Fruit fly (Drosophila melanogaster) whole organism, embryonic: ENCODE measurements around the gene sima.

Source experiments
- Atf3 ChIP-seq: fragments of 200-800 bp; sonication (Bioruptor generic); optimal IDR thresholded peaks from 3 replicates; lab custom pipeline; 2016; ENCODE audit warnings: missing biosample characterization, missing genetic modification characterization
- CG10147 ChIP-seq: fragments of 200-800 bp; sonication (Bioruptor generic); optimal IDR thresholded peaks from 2 replicates; lab custom pipeline; 2019; ENCODE audit warnings: missing biosample characterization, mild to moderate bottlenecking, missing genetic modification characterization, moderate library complexity
- CG10267 ChIP-seq: fragments of 200-800 bp; sonication (Bioruptor generic); optimal IDR thresholded peaks from 2 replicates; lab custom pipeline; 2018; ENCODE audit warnings: missing biosample characterization, mild to moderate bottlenecking, missing genetic modification characterization, moderate library complexity
- CG12219 ChIP-seq: fragments of 200-800 bp; sonication (Bioruptor generic); optimal IDR thresholded peaks from 3 replicates; lab custom pipeline; 2018; ENCODE audit warnings: missing biosample characterization, mild to moderate bottlenecking, missing genetic modification characterization
- CG12391 ChIP-seq: fragments of 200-800 bp; sonication (Bioruptor generic); optimal IDR thresholded peaks from 3 replicates; lab custom pipeline; 2018; ENCODE audit warnings: missing biosample characterization, mild to moderate bottlenecking, missing genetic modification characterization, moderate library complexity
- CG12659 ChIP-seq: fragments of 200-800 bp; sonication (Bioruptor generic); optimal IDR thresholded peaks from 3 replicates; lab custom pipeline; 2017; ENCODE audit warnings: mild to moderate bottlenecking, missing biosample characterization, missing genetic modification reagents, missing genetic modification characterization
- CG13894 ChIP-seq: fragments of 200-800 bp; sonication (Bioruptor generic); optimal IDR thresholded peaks from 3 replicates; lab custom pipeline; 2018; ENCODE audit warnings: missing biosample characterization, mild to moderate bottlenecking, missing genetic modification characterization, moderate library complexity
- CG14441 ChIP-seq: fragments of 200-800 bp; sonication (Bioruptor generic); IDR thresholded peaks from 2 replicates; pipeline ENCODE4 v1.3.6; 2022; ENCODE audit warnings: missing biosample characterization, missing genetic modification characterization
- CG1647 ChIP-seq: fragments of 200-800 bp; sonication (Bioruptor generic); optimal IDR thresholded peaks from 3 replicates; lab custom pipeline; 2016; ENCODE audit warnings: missing biosample characterization, missing genetic modification characterization
- CG17186 ChIP-seq: fragments of 200-800 bp; sonication (Bioruptor generic); optimal IDR thresholded peaks from 3 replicates; lab custom pipeline; 2017; ENCODE audit warnings: missing biosample characterization, missing genetic modification reagents, missing genetic modification characterization
- CG17568 ChIP-seq: fragments of 200-800 bp; sonication (Bioruptor generic); optimal IDR thresholded peaks from 2 replicates; lab custom pipeline; 2018; ENCODE audit warnings: missing biosample characterization, mild to moderate bottlenecking, missing genetic modification characterization, moderate library complexity
- CG17612 ChIP-seq: fragments of 200-800 bp; sonication (Bioruptor generic); IDR thresholded peaks from 2 replicates; pipeline ENCODE4 v1.3.6; 2022; ENCODE audit warnings: missing biosample characterization, missing genetic modification characterization
- CG2129 ChIP-seq: fragments of 200-800 bp; sonication (Bioruptor generic); IDR thresholded peaks from 2 replicates; pipeline ENCODE4 v1.3.6; 2022; ENCODE audit warnings: missing biosample characterization, missing genetic modification characterization; ENCODE audit not compliant: partially characterized antibody
- CG30020 ChIP-seq: fragments of 200-800 bp; optimal IDR thresholded peaks from 2 replicates; lab custom pipeline; 2019; ENCODE audit warnings: missing biosample characterization, mild to moderate bottlenecking, missing genetic modification characterization, moderate library complexity
- CG3065 ChIP-seq: fragments of 200-800 bp; sonication (Bioruptor generic); optimal IDR thresholded peaks from 2 replicates; lab custom pipeline; 2016; ENCODE audit warnings: missing biosample characterization, missing genetic modification characterization
- CG32532 ChIP-seq: fragments of 200-800 bp; sonication (Bioruptor generic); IDR thresholded peaks from 2 replicates; pipeline ENCODE4 v1.3.6; 2022; ENCODE audit warnings: missing biosample characterization, missing genetic modification characterization
- CG34224 ChIP-seq: fragments of 200-800 bp; sonication (Bioruptor generic); IDR thresholded peaks from 3 replicates; pipeline ENCODE4 v1.3.6; 2022; ENCODE audit warnings: missing biosample characterization, missing genetic modification characterization; ENCODE audit not compliant: partially characterized antibody
- CG6175 ChIP-seq: fragments of 200-800 bp; sonication (Bioruptor generic); IDR thresholded peaks from 3 replicates; pipeline ENCODE4 v1.3.6; 2022; ENCODE audit warnings: missing biosample characterization, missing genetic modification characterization
- CG7271 ChIP-seq: fragments of 200-800 bp; sonication (Bioruptor generic); optimal IDR thresholded peaks from 2 replicates; lab custom pipeline; 2018; ENCODE audit warnings: missing biosample characterization, mild to moderate bottlenecking, missing genetic modification characterization, moderate library complexity
- CG7786 ChIP-seq: fragments of 200-800 bp; sonication (Bioruptor generic); optimal IDR thresholded peaks from 2 replicates; lab custom pipeline; 2016; ENCODE audit warnings: missing biosample characterization, missing genetic modification characterization
- CG8290 ChIP-seq, 3 experiments: fragments of 200-800 bp; sonication (Bioruptor generic); optimal IDR thresholded peaks; 2 replicates each; lab custom pipeline; 2016 to 2019; ENCODE audit warnings: missing biosample characterization in 3 of 3, missing genetic modification characterization in 3 of 3, mild to moderate bottlenecking in 2 of 3, moderate library complexity in 1 of 3
- CG9437 ChIP-seq: fragments of 200-800 bp; sonication (Bioruptor generic); optimal IDR thresholded peaks from 2 replicates; lab custom pipeline; 2018; ENCODE audit warnings: missing biosample characterization, mild to moderate bottlenecking, missing genetic modification characterization
- Dip2 ChIP-seq: fragments of 200-800 bp; sonication (Bioruptor generic); IDR thresholded peaks from 2 replicates; pipeline ENCODE4 v1.3.6; 2022; ENCODE audit warnings: missing biosample characterization, missing genetic modification characterization
- Doc3 ChIP-seq: fragments of 200-800 bp; sonication (Bioruptor generic); IDR thresholded peaks from 3 replicates; pipeline ENCODE4 v1.3.6; 2022; ENCODE audit warnings: missing biosample characterization, missing genetic modification characterization; ENCODE audit not compliant: partially characterized antibody
- Dp ChIP-seq: fragments of 200-800 bp; sonication (Bioruptor generic); optimal IDR thresholded peaks from 2 replicates; lab custom pipeline; 2018; ENCODE audit warnings: missing biosample characterization, mild to moderate bottlenecking, missing genetic modification characterization, moderate library complexity
- HLH4C ChIP-seq: fragments of 200-800 bp; sonication (Bioruptor generic); IDR thresholded peaks from 3 replicates; pipeline ENCODE4 v1.3.6; 2022; ENCODE audit warnings: missing biosample characterization, missing genetic modification characterization; ENCODE audit not compliant: partially characterized antibody
- Hand ChIP-seq: fragments of 200-800 bp; sonication (Bioruptor generic); optimal IDR thresholded peaks from 2 replicates; lab custom pipeline; 2017; ENCODE audit warnings: mild to moderate bottlenecking, missing biosample characterization, missing genetic modification reagents, missing genetic modification characterization
- Hr39 ChIP-seq: fragments of >200 bp; optimal IDR thresholded peaks from 2 replicates; lab custom pipeline; 2017
- Mad ChIP-seq: fragments of 200-800 bp; sonication (Bioruptor generic); optimal IDR thresholded peaks from 2 replicates; lab custom pipeline; 2016; ENCODE audit warnings: missing biosample characterization, missing genetic modification characterization
- NC2α ChIP-seq: fragments of 200-800 bp; sonication (Bioruptor generic); optimal IDR thresholded peaks from 2 replicates; lab custom pipeline; 2016; ENCODE audit warnings: missing biosample characterization, missing genetic modification characterization
- Six4 ChIP-seq: fragments of 200-800 bp; sonication (Bioruptor generic); optimal IDR thresholded peaks from 2 replicates; lab custom pipeline; 2016; ENCODE audit warnings: missing biosample characterization, missing genetic modification characterization
- Sry-δ ChIP-seq: fragments of 200-800 bp; sonication (Bioruptor generic); optimal IDR thresholded peaks from 2 replicates; lab custom pipeline; 2016; ENCODE audit warnings: missing biosample characterization, missing genetic modification characterization
- YL-1 ChIP-seq: fragments of 200-800 bp; sonication (Bioruptor generic); optimal IDR thresholded peaks from 3 replicates; lab custom pipeline; 2017; ENCODE audit warnings: missing biosample characterization, mild to moderate bottlenecking, missing genetic modification characterization
- cas ChIP-seq: fragments of 200-800 bp; sonication (Bioruptor generic); IDR thresholded peaks from 2 replicates; pipeline ENCODE4 v1.3.6; 2022; ENCODE audit warnings: missing biosample characterization, missing genetic modification characterization
- chn ChIP-seq: fragments of 200-800 bp; sonication (Bioruptor generic); optimal IDR thresholded peaks from 2 replicates; lab custom pipeline; 2016; ENCODE audit warnings: missing biosample characterization, missing genetic modification characterization
- crp ChIP-seq, 2 experiments: fragments of 200-800 bp; sonication (Bioruptor generic); optimal IDR thresholded peaks; 2 replicates in 1 of 2; 3 replicates in 1 of 2; lab custom pipeline; 2017; ENCODE audit warnings: missing biosample characterization in 2 of 2, missing genetic modification characterization in 2 of 2, mild to moderate bottlenecking in 1 of 2, moderate library complexity in 1 of 2
- dimm ChIP-seq: fragments of 200-800 bp; sonication (Bioruptor generic); IDR thresholded peaks from 2 replicates; pipeline ENCODE4 v1.3.6; 2022; ENCODE audit warnings: missing biosample characterization, missing genetic modification characterization
- emc ChIP-seq: fragments of 200-800 bp; sonication (Bioruptor generic); optimal IDR thresholded peaks from 2 replicates; lab custom pipeline; 2016; ENCODE audit warnings: missing biosample characterization, missing genetic modification characterization
- esg ChIP-seq: fragments of 200-800 bp; sonication (Bioruptor generic); conservative IDR thresholded peaks from 2 replicates; pipeline ENCODE4 v1.3.6; 2022; ENCODE audit warnings: missing biosample characterization, missing genetic modification characterization
- ftz-f1 ChIP-seq: fragments of 200-800 bp; sonication (Bioruptor generic); optimal IDR thresholded peaks from 2 replicates; lab custom pipeline; 2016; ENCODE audit warnings: missing biosample characterization, missing genetic modification characterization
- ham ChIP-seq: fragments of 200-800 bp; sonication (Bioruptor generic); IDR thresholded peaks from 2 replicates; pipeline ENCODE4 v1.3.6; 2022; ENCODE audit warnings: missing biosample characterization, missing genetic modification characterization
- jumu ChIP-seq: fragments of 200-800 bp; sonication (Bioruptor generic); optimal IDR thresholded peaks from 3 replicates; lab custom pipeline; 2016; ENCODE audit warnings: missing biosample characterization, missing genetic modification characterization
- lab ChIP-seq: fragments of 200-800 bp; sonication (Bioruptor generic); optimal IDR thresholded peaks from 3 replicates; lab custom pipeline; 2017; ENCODE audit warnings: missing biosample characterization, missing genetic modification characterization, mild to moderate bottlenecking, moderate library complexity, missing genetic modification reagents
- p53 ChIP-seq: fragments of 200-800 bp; sonication (Bioruptor generic); optimal IDR thresholded peaks from 2 replicates; lab custom pipeline; 2016; ENCODE audit warnings: missing biosample characterization, missing genetic modification characterization
- prd ChIP-seq, 3 experiments: fragments of >200 bp in 2 of 3; fragments of 200-800 bp in 1 of 3; sonication (Bioruptor generic) in 1 of 3; optimal IDR thresholded peaks in 2 of 3; IDR thresholded peaks in 1 of 3; 2 replicates in 2 of 3; 3 replicates in 1 of 3; pipeline versions ENCODE4 v1.3.6 to Lab custom; 2017 to 2022; ENCODE audit warnings: missing biosample characterization in 1 of 3, missing genetic modification characterization in 1 of 3
- scrt ChIP-seq: fragments of 200-800 bp; sonication (Bioruptor generic); optimal IDR thresholded peaks from 2 replicates; lab custom pipeline; 2018; ENCODE audit warnings: missing biosample characterization, mild to moderate bottlenecking, missing genetic modification characterization, moderate library complexity
- ssp ChIP-seq: fragments of 200-800 bp; sonication (Bioruptor generic); IDR thresholded peaks from 2 replicates; pipeline ENCODE4 v1.3.6; 2022; ENCODE audit warnings: missing biosample characterization, missing genetic modification characterization
- tgo ChIP-seq: fragments of 200-800 bp; sonication (Bioruptor generic); IDR thresholded peaks from 3 replicates; pipeline ENCODE4 v1.3.6; 2022; ENCODE audit warnings: missing biosample characterization, missing genetic modification characterization
- usp ChIP-seq: fragments of >200 bp; optimal IDR thresholded peaks from 2 replicates; lab custom pipeline; 2017; ENCODE audit warnings: missing biosample characterization, missing genetic modification characterization
- wor ChIP-seq: fragments of 200-800 bp; sonication (Bioruptor generic); IDR thresholded peaks from 2 replicates; pipeline ENCODE4 v1.3.6; 2022; ENCODE audit warnings: missing biosample characterization, missing genetic modification characterization

sima gene

DNA sequence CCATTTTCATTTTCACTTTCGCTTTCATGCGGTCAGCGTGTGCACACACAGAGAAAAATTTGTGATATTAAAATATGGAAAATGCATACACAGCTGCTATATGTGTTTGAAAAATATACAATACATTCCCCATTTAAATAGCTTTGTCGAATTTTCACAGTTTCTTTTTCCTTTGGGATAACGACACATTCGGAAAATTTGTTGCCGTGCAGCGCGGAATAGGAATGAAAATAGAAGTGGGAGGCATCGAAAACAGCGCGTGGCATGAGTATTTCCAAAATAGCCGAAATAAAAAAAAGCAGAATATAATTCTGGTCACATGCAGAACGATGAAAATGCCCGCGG, 34.6 kb downstream of the sima start (continued):
- TF ChIP-seq esg (GFP tag; lab: Robert Waterston, UW) (peak; percentile 79), dimm (peak; percentile 59), Sry-δ (GFP tag; lab: Kevin White, UChicago) (peak; percentile 49), CG9437 (GFP tag; lab: Kevin White, UChicago) (peak; percentile 61), prd (optimal IDR thresholded peaks at IDR 0.05; lab: Kevin White, UChicago) (no peak), prd (GFP tag; IDR thresholded peaks at IDR 0.05; lab: Robert Waterston, UW) (peak; percentile 91), CG10147 (GFP tag; lab: Kevin White, UChicago) (peak; percentile 73), CG7786 (GFP tag; lab: Kevin White, UChicago) (peak; percentile 84), YL-1 (peak; percentile 16), Atf3 (GFP tag; lab: Kevin White, UChicago) (peak; percentile 79), CG30020 (peak; percentile 2), Six4 (peak; percentile 76), CG32532 (GFP tag; lab: Robert Waterston, UW) (peak; percentile 91), wor (GFP tag; lab: Robert Waterston, UW) (peak; percentile 80; the same call in 1 of the 2 replicates), CG14441 (GFP tag; lab: Robert Waterston, UW) (peak; percentile 85), Hand (GFP tag; lab: Kevin White, UChicago) (peak; percentile 70), cas (GFP tag; lab: Robert Waterston, UW) (peak; percentile 76), CG12659 (peak; percentile 87), p53 (GFP tag; lab: Kevin White, UChicago) (peak; percentile 26), Mad (GFP tag; lab: Kevin White, UChicago) (peak; percentile 74), scrt (GFP tag; lab: Kevin White, UChicago) (peak; percentile 78), CG3065 (peak; percentile 29), crp (GFP tag; optimal IDR thresholded peaks at IDR 0.05; lab: Kevin White, UChicago) (peak in 1 of 2 experiments; percentile 44), CG12219 (GFP tag; lab: Kevin White, UChicago) (peak; percentile 82), CG17186 (GFP tag; lab: Kevin White, UChicago) (peak; percentile 28), lab (peak; percentile 92), tgo (GFP tag; lab: Robert Waterston, UW) (peak; percentile 79), ssp (GFP tag; lab: Robert Waterston, UW) (peak; percentile 76), emc (GFP tag; lab: Kevin White, UChicago) (peak; percentile 57), Dp (GFP tag; lab: Kevin White, UChicago) (no peak), Doc3 (GFP tag; lab: Robert Waterston, UW) (no peak), ftz-f1 (GFP tag; lab: Kevin White, UChicago) (peak; percentile 37), CG7271 (tag; lab: Kevin White, UChicago) (no peak), jumu (peak; percentile 83), CG17612 (GFP tag; lab: Robert Waterston, UW) (peak; percentile 76), CG13894 (peak; percentile 80), ham (GFP tag; lab: Robert Waterston, UW) (peak; percentile 80; the same call in 1 of the 2 replicates), CG8290 (GFP tag; optimal IDR thresholded peaks at IDR 0.05; lab: Kevin White, UChicago) (peak; percentile 37), CG8290 (tag; optimal IDR thresholded peaks at IDR 0.05; lab: Kevin White, UChicago) (peak in 1 of 2 experiments; percentile 90), usp (GFP tag; lab: Kevin White, UChicago) (no peak), CG12391 (tag; lab: Kevin White, UChicago) (peak; percentile 86), CG17568 (GFP tag; lab: Kevin White, UChicago) (peak; percentile 77), HLH4C (no peak), chn (peak; percentile 84), NC2α (GFP tag; lab: Kevin White, UChicago) (peak; percentile 55), CG6175 (GFP tag; lab: Robert Waterston, UW) (peak; percentile 81; the same call in 2 of the 3 replicates), CG10267 (tag; lab: Kevin White, UChicago) (peak; percentile 78), CG1647 (GFP tag; lab: Kevin White, UChicago) (peak; percentile 85), Dip2 (GFP tag; lab: Robert Waterston, UW) (no peak), CG34224 (GFP tag; lab: Robert Waterston, UW) (no peak), Hr39 (lab: Kevin White, UChicago) (no peak), CG2129 (GFP tag; lab: Robert Waterston, UW) (no peak)
